Fruit fly (Drosophila melanogaster) whole organism, adult: ENCODE data around the gene Cpr72Eb.

Experiments used
- CG14711 ChIP-seq: fragments of 200-800 bp; sonication (Bioruptor generic); optimal IDR thresholded peaks from 2 replicates; lab custom pipeline; 2018; ENCODE audit warnings: missing biosample characterization, mild to moderate bottlenecking, missing genetic modification characterization, moderate library complexity
- CG7101 ChIP-seq: fragments of 200-800 bp; sonication (Bioruptor generic); optimal IDR thresholded peaks from 2 replicates; lab custom pipeline; 2018; ENCODE audit warnings: missing biosample characterization, mild to moderate bottlenecking, missing genetic modification characterization, moderate library complexity
- cnc ChIP-seq, 2 experiments: fragments of >200 bp; optimal IDR thresholded peaks; 2 replicates each; lab custom pipeline; 2017
- kay ChIP-seq: fragments of 200-800 bp; sonication (Bioruptor generic); peaks from one replicate; lab custom pipeline; 2016; ENCODE audit warnings: missing biosample characterization, missing genetic modification characterization, borderline replicate concordance
- pad ChIP-seq: fragments of 200-800 bp; sonication (Bioruptor generic); optimal IDR thresholded peaks from 3 replicates; lab custom pipeline; 2017; ENCODE audit warnings: missing biosample characterization, missing genetic modification characterization, mild to moderate bottlenecking, moderate library complexity, missing genetic modification reagents

dm6 chr3L:16402253-16402652 is 37.6 kb downstream of the Cpr72Eb start:
- no peak for TF ChIP-seq cnc (optimal IDR thresholded peaks at IDR 0.05; lab: Kevin White, UChicago)
- no peak for TF ChIP-seq CG7101 (tag; lab: Kevin White, UChicago)
- TF ChIP-seq CG14711: no peak
- no peak for TF ChIP-seq kay (GFP tag; lab: Kevin White, UChicago)
- TF ChIP-seq pad (GFP tag; lab: Kevin White, UChicago): no peak
